Worm (Caenorhabditis elegans) whole organism, L4 larva: Measurements from ENCODE around the gene mup-2.

Experiments used
- F10B5.3 ChIP-seq: sonication (generic microtip); optimal IDR thresholded peaks from 2 replicates; lab custom pipeline; 2016; ENCODE audit warnings: mild to moderate bottlenecking, missing genetic modification characterization, missing compliant biosample characterization
- T26A8.4 ChIP-seq: fragments of 200-800 bp; sonication (Bioruptor generic); IDR thresholded peaks from 2 replicates; pipeline ENCODE4 v1.3.6; 2022; ENCODE audit warnings: missing genetic modification characterization, missing compliant biosample characterization
- ZK337.2 ChIP-seq: fragments of 200-800 bp; sonication (Bioruptor generic); IDR thresholded peaks from 2 replicates; pipeline ENCODE4 v1.3.6; 2022; ENCODE audit warnings: missing genetic modification reagents, missing genetic modification characterization, missing compliant biosample characterization
- aha-1 ChIP-seq: fragments of 150-350 bp; peaks from one replicate; lab custom pipeline; 2014; ENCODE audit warnings: missing biosample characterization, missing genetic modification characterization
- aly-2 ChIP-seq: sonication (generic microtip); optimal IDR thresholded peaks from 2 replicates; lab custom pipeline; 2018; ENCODE audit warnings: missing biosample characterization, missing genetic modification characterization
- ama-1 ChIP-seq: fragments of 150-350 bp; optimal IDR thresholded peaks from 2 replicates; lab custom pipeline; 2014; ENCODE audit warnings: inconsistent platforms, mixed read lengths
- attf-4 ChIP-seq: sonication (generic microtip); optimal IDR thresholded peaks from 3 replicates; lab custom pipeline; 2017; ENCODE audit warnings: missing biosample characterization, missing genetic modification characterization
- ceh-28 ChIP-seq: fragments of 150-350 bp; optimal IDR thresholded peaks from 2 replicates; lab custom pipeline; 2014; ENCODE audit warnings: missing biosample characterization, missing genetic modification reagents, missing genetic modification characterization
- ceh-44 ChIP-seq: fragments of 200-800 bp; sonication (Bioruptor generic); IDR thresholded peaks from 2 replicates; pipeline ENCODE4 v1.3.6; 2022; ENCODE audit warnings: missing genetic modification reagents, missing genetic modification characterization, missing compliant biosample characterization
- cey-2 ChIP-seq: sonication (generic microtip); optimal IDR thresholded peaks from 3 replicates; lab custom pipeline; 2017; ENCODE audit warnings: missing genetic modification characterization, mild to moderate bottlenecking, missing compliant biosample characterization, antibody characterized with exemption, borderline replicate concordance; ENCODE audit not compliant: insufficient read depth
- ctbp-1 ChIP-seq: fragments of 200-800 bp; sonication (Bioruptor generic); IDR thresholded peaks from 2 replicates; pipeline ENCODE4 v1.3.6; 2022; ENCODE audit warnings: missing genetic modification reagents, missing genetic modification characterization, missing compliant biosample characterization
- daf-12 ChIP-seq: fragments of 150-350 bp; optimal IDR thresholded peaks from 2 replicates; lab custom pipeline; 2014; ENCODE audit warnings: missing biosample characterization, missing genetic modification reagents, missing genetic modification characterization
- daf-16 ChIP-seq, 3 experiments: sonication (generic microtip); optimal IDR thresholded peaks; 2 replicates each; lab custom pipeline; 2016 to 2017; ENCODE audit warnings: missing genetic modification characterization in 3 of 3, missing genetic modification reagents in 3 of 3, mild to moderate bottlenecking in 2 of 3, missing compliant biosample characterization in 2 of 3, missing biosample characterization in 1 of 3, moderate library complexity in 1 of 3
- egl-27 ChIP-seq: sonication (generic microtip); optimal IDR thresholded peaks from 3 replicates; lab custom pipeline; 2017; ENCODE audit warnings: missing biosample characterization, missing genetic modification reagents, missing genetic modification characterization
- hlh-30 ChIP-seq: sonication (generic microtip); optimal IDR thresholded peaks from 2 replicates; lab custom pipeline; 2017; ENCODE audit warnings: antibody characterized with exemption, mild to moderate bottlenecking, missing genetic modification characterization, missing compliant biosample characterization; ENCODE audit not compliant: insufficient read depth
- lin-1 ChIP-seq: fragments of 200-800 bp; sonication (Bioruptor generic); IDR thresholded peaks from 2 replicates; pipeline ENCODE4 v1.3.6; 2022; ENCODE audit warnings: missing genetic modification reagents, missing genetic modification characterization, missing compliant biosample characterization
- lin-13 ChIP-seq: fragments of 150-350 bp; optimal IDR thresholded peaks from 2 replicates; lab custom pipeline; 2014; ENCODE audit warnings: missing biosample characterization, missing genetic modification reagents, missing genetic modification characterization
- lin-38 ChIP-seq: fragments of 200-800 bp; sonication (Bioruptor generic); IDR thresholded peaks from 2 replicates; pipeline ENCODE4 v1.3.6; 2022; ENCODE audit warnings: missing genetic modification reagents, missing genetic modification characterization, missing compliant biosample characterization
- lsy-2 ChIP-seq, 2 experiments: fragments of 150-350 bp in 1 of 2; sonication (generic microtip) in 1 of 2; optimal IDR thresholded peaks; 2 replicates each; lab custom pipeline; 2014 to 2017; ENCODE audit warnings: missing biosample characterization in 2 of 2, missing genetic modification characterization in 2 of 2
- madf-5 ChIP-seq, 2 experiments: fragments of 200-800 bp; sonication (Bioruptor generic); IDR thresholded peaks; 2 replicates each; pipeline ENCODE4 v1.3.6; 2022; ENCODE audit warnings: missing compliant biosample characterization in 2 of 2, missing genetic modification characterization in 2 of 2
- mdl-1 ChIP-seq, 2 experiments: fragments of 150-350 bp in 1 of 2; sonication (generic microtip) in 1 of 2; optimal IDR thresholded peaks; 2 replicates each; lab custom pipeline; 2014 to 2017; ENCODE audit warnings: missing biosample characterization in 2 of 2, missing genetic modification characterization in 2 of 2
- mdt-29 ChIP-seq: fragments of 200-800 bp; sonication (Bioruptor generic); IDR thresholded peaks from 2 replicates; pipeline ENCODE4 v1.3.6; 2022; ENCODE audit warnings: missing genetic modification reagents, missing genetic modification characterization, missing compliant biosample characterization
- nhr-11 ChIP-seq: fragments of 150-350 bp; optimal IDR thresholded peaks from 2 replicates; lab custom pipeline; 2014; ENCODE audit warnings: missing biosample characterization, missing genetic modification characterization
- nhr-48 ChIP-seq: sonication (generic microtip); optimal IDR thresholded peaks from 2 replicates; lab custom pipeline; 2016; ENCODE audit warnings: mild to moderate bottlenecking, missing genetic modification characterization, missing compliant biosample characterization
- set-16 ChIP-seq: fragments of 200-800 bp; sonication (Bioruptor generic); IDR thresholded peaks from 2 replicates; pipeline ENCODE4 v1.3.6; 2022; ENCODE audit warnings: missing genetic modification reagents, missing genetic modification characterization, missing compliant biosample characterization
- skn-1 ChIP-seq: fragments of 150-350 bp; optimal IDR thresholded peaks from 2 replicates; lab custom pipeline; 2014; ENCODE audit warnings: missing biosample characterization, missing genetic modification characterization
- snpc-1.2 ChIP-seq: fragments of 200-800 bp; sonication (Bioruptor generic); IDR thresholded peaks from 2 replicates; pipeline ENCODE4 v1.3.6; 2022; ENCODE audit warnings: missing genetic modification reagents, missing genetic modification characterization, missing compliant biosample characterization
- unc-130 ChIP-seq: sonication (generic microtip); optimal IDR thresholded peaks from 2 replicates; lab custom pipeline; 2016; ENCODE audit warnings: missing genetic modification reagents, missing genetic modification characterization, missing compliant biosample characterization
- unc-39 ChIP-seq: sonication (generic microtip); optimal IDR thresholded peaks from 2 replicates; lab custom pipeline; 2017; ENCODE audit warnings: missing biosample characterization, missing genetic modification characterization
- unc-62 ChIP-seq, 3 experiments: fragments of 150-350 bp in 1 of 3; sonication (generic microtip); optimal IDR thresholded peaks in 2 of 3; peaks in 1 of 3; 1 replicate in 1 of 3; 2 replicates in 2 of 3; lab custom pipeline; 2014 to 2017; ENCODE audit warnings: missing biosample characterization in 3 of 3, missing genetic modification characterization in 3 of 3, missing genetic modification reagents in 3 of 3, missing genotype in 1 of 3
- vab-7 ChIP-seq: fragments of 200-800 bp; sonication (Bioruptor generic); IDR thresholded peaks from 2 replicates; pipeline ENCODE4 v1.3.6; 2022; ENCODE audit warnings: missing genetic modification reagents, missing genetic modification characterization, missing compliant biosample characterization
- ztf-7 ChIP-seq: fragments of 150-350 bp; optimal IDR thresholded peaks from 2 replicates; lab custom pipeline; 2014; ENCODE audit warnings: missing biosample characterization, missing genetic modification characterization

Gene mup-2

ce11 chrX:6365715-6366114, 44.3 kb downstream of the mup-2 start, which contains the start of gene C03B1.3:
TSS of gene C03B1.3 (plus strand) at chrX:6366015.
- no peak for TF ChIP-seq attf-4 (tag; lab: Kevin White, UChicago)
- TF ChIP-seq daf-12 (tag; lab: Kevin White, UChicago), result no peak
- no peak for TF ChIP-seq cey-2
- no peak for TF ChIP-seq F10B5.3 (tag; lab: Kevin White, UChicago)

ce11 chrX:6364196-6364595, 45.8 kb downstream of the mup-2 start, which contains the start of gene C03B1.4:
TSS of gene C03B1.4 (plus strand) at chrX:6364496.
- TF ChIP-seq mdt-29 (GFP tag; lab: Robert Waterston, UW) (no peak), set-16 (GFP tag; lab: Robert Waterston, UW) (no peak), lin-38 (no peak), unc-39 (tag; lab: Kevin White, UChicago) (no peak), ctbp-1 (GFP tag; lab: Robert Waterston, UW) (no peak), lsy-2 (tag; optimal IDR thresholded peaks at IDR 0.05; lab: Kevin White, UChicago) (no peak), nhr-11 (no peak), T26A8.4 (GFP tag; lab: Robert Waterston, UW) (no peak), ceh-28 (no peak)

- TF ChIP-seq ceh-44 (GFP tag; lab: Robert Waterston, UW), result no peak
- TF ChIP-seq set-16 (GFP tag; lab: Robert Waterston, UW), result no peak
- no peak for TF ChIP-seq unc-62 (GFP tag; optimal IDR thresholded peaks at IDR 0.05 in 1 of 2; lab: Kevin White, UChicago)
- no peak for TF ChIP-seq unc-62 (tag; optimal IDR thresholded peaks at IDR 0.05; lab: Kevin White, UChicago)
- TF ChIP-seq unc-130 (GFP tag; lab: Kevin White, UChicago), result no peak
- no peak for TF ChIP-seq attf-4 (tag; lab: Kevin White, UChicago)
- TF ChIP-seq lin-1 (GFP tag; lab: Robert Waterston, UW), result no peak
- TF ChIP-seq madf-5 (GFP tag; IDR thresholded peaks at IDR 0.05; lab: Robert Waterston, UW), result no peak
- TF ChIP-seq hlh-30, result no peak
- no peak for TF ChIP-seq snpc-1.2 (GFP tag; lab: Robert Waterston, UW)
- no peak for TF ChIP-seq egl-27
- TF ChIP-seq aly-2 (tag; lab: Kevin White, UChicago), result no peak
- TF ChIP-seq lin-13 (GFP tag; lab: Kevin White, UChicago), result no peak
- TF ChIP-seq ama-1 (lab: Kevin White, UChicago), result no peak
- no peak for TF ChIP-seq skn-1
- no peak for TF ChIP-seq vab-7 (GFP tag; lab: Robert Waterston, UW)
- no peak for TF ChIP-seq daf-16 (GFP tag; optimal IDR thresholded peaks at IDR 0.05; lab: Kevin White, UChicago)
- no peak for TF ChIP-seq daf-16 (tag; optimal IDR thresholded peaks at IDR 0.05; lab: Kevin White, UChicago)
- no peak for TF ChIP-seq ztf-7 (tag; lab: Kevin White, UChicago)
- TF ChIP-seq mdt-29 (GFP tag; lab: Robert Waterston, UW), result no peak
- TF ChIP-seq mdl-1 (tag; optimal IDR thresholded peaks at IDR 0.05; lab: Kevin White, UChicago), result no peak
These were observed 49.4 kb downstream of the mup-2 start, which contains the start of gene C03B1.14 for ce11 chrX:6360658-6361057. TSS of gene C03B1.14 (minus strand) at chrX:6360758.

ce11 chrX:6360077-6360476, 50.0 kb downstream of the mup-2 start:
- TF ChIP-seq ZK337.2 (no peak), aha-1 (peak; percentile 97), nhr-11 (no peak), lin-38 (no peak), nhr-48 (tag; lab: Kevin White, UChicago) (no peak), ama-1 (lab: Kevin White, UChicago) (no peak)
